Fruit fly (Drosophila melanogaster) whole organism: ENCODE results near the gene CG14957.

Experiments used
- CG8478 ChIP-seq: fragments of >200 bp; optimal IDR thresholded peaks from 2 replicates; lab custom pipeline; 2018; ENCODE audit warnings: inconsistent platforms
- Dll ChIP-seq: fragments of >200 bp; optimal IDR thresholded peaks from 2 replicates; lab custom pipeline; 2017
- EcR ChIP-seq, 2 experiments: fragments of >200 bp; optimal IDR thresholded peaks; 2 replicates each; lab custom pipeline; 2017; ENCODE audit warnings: missing biosample characterization in 2 of 2, missing genetic modification characterization in 2 of 2, missing genetic modification reagents in 2 of 2
- pan ChIP-seq: fragments of >200 bp; optimal IDR thresholded peaks from 2 replicates; lab custom pipeline; 2017
- psq ChIP-seq: fragments of >200 bp; optimal IDR thresholded peaks from 2 replicates; lab custom pipeline; 2017
- usp ChIP-seq: fragments of >200 bp; optimal IDR thresholded peaks from 2 replicates; lab custom pipeline; 2017; ENCODE audit warnings: missing biosample characterization, missing genetic modification characterization, mixed read lengths

DNA sequence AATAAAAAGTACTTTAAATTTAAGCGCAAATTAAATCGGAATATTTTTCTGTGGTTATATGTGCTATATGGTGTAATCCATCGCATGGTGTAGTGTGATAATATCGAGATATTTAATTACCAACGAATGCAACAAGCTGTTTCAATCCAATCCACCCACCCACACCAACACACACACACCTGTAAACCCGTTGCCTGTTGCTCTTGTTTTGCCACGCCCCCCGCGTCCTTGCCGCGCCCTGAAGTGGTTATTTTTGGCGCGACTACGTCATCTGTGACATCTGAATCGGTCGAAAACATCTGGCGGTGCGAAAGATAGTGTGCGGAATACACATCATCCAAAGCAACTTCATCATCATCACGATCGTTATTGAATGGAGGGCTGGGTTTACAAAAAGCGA is 22.0 kb upstream of the CG14957 start:
- TF ChIP-seq usp (GFP tag; lab: Kevin White, UChicago) (no peak), CG8478 (lab: Kevin White, UChicago) (no peak), EcR (GFP tag; optimal IDR thresholded peaks at IDR 0.05; lab: Kevin White, UChicago) (no peak), pan (lab: Kevin White, UChicago) (no peak), psq (no peak), Dll (no peak)
